Fruit fly (Drosophila melanogaster): Measurements from ENCODE around the gene Cyp28d1.

Gene Cyp28d1

DNA sequence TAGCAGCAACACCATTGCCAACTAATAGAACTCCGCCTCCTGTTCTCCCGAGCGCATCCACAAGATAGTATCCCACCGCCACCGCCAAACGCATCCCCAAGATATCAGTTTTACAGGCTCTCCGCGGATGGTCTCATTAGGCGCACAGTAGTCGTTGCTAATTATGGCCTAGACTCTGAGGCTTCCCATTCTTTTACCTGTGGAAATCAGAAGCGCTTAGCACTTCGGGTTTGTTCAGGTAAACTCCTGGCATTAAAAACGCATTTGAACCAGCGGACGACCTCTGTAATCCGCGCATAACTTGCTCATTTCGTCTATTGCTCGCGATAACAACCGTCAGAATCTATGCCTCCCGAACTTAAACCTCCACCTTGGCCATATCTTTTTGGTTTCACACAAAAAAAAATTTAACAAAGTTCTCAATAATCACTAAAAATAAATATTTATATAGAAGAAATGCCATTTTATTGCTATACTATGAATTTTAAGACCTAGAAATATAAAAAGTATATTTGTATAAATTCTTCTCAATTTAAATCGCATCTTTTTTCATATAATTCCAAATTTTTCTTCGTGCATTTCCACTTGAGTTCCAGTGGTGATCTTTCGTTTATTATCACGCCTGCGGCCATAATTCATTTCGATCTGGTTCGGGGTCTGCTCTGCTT, 27.8 kb downstream of the Cyp28d1 start:
- peak; percentile 16 for TF ChIP-seq nau (GFP tag; optimal IDR thresholded peaks at IDR 0.05)
- TF ChIP-seq eve (GFP tag; optimal IDR thresholded peaks at IDR 0.05): peak in 1 of 2 experiments; percentile 70
- TF ChIP-seq Bdp1 (GFP tag; optimal IDR thresholded peaks at IDR 0.05): no peak
- TF ChIP-seq Asciz (GFP tag; optimal IDR thresholded peaks at IDR 0.05): peak; percentile 30
- no peak for TF ChIP-seq CG2199 (GFP tag; IDR thresholded peaks at IDR 0.05)
- TF ChIP-seq CG10979 (tag; optimal IDR thresholded peaks at IDR 0.05): peak; percentile 93
- 0 out of 2 replicates have a peak, but pooled peaks have one; percentile 19 for TF ChIP-seq CG1024 (GFP tag; IDR thresholded peaks at IDR 0.05)
- TF ChIP-seq Six4 (GFP tag; optimal IDR thresholded peaks at IDR 0.05): peak; percentile 46
- no peak for TF ChIP-seq CG31365 (tag; optimal IDR thresholded peaks at IDR 0.05)
- TF ChIP-seq Bteb2 (GFP tag; optimal IDR thresholded peaks at IDR 0.05): no peak
- TF ChIP-seq her (GFP tag; optimal IDR thresholded peaks at IDR 0.05): no peak
- TF ChIP-seq CG4360 (GFP tag; IDR thresholded peaks at IDR 0.05): no peak
- peak; percentile 90 for TF ChIP-seq zen (tag; optimal IDR thresholded peaks at IDR 0.05)
- TF ChIP-seq vvl (GFP tag; IDR thresholded peaks at IDR 0.05): peak; percentile 81
- TF ChIP-seq ac (GFP tag; optimal IDR thresholded peaks at IDR 0.05): peak; percentile 7
- TF ChIP-seq ap (GFP tag; IDR thresholded peaks at IDR 0.05): 0 out of 2 replicates have a peak, but pooled peaks have one; percentile 37
- TF ChIP-seq CG6254 (GFP tag; optimal IDR thresholded peaks at IDR 0.05): peak; percentile 69
- no peak for TF ChIP-seq CG10274 (GFP tag; optimal IDR thresholded peaks at IDR 0.05)
- TF ChIP-seq CG9876 (GFP tag; optimal IDR thresholded peaks at IDR 0.05): no peak
- no peak for TF ChIP-seq Hey (tag; optimal IDR thresholded peaks at IDR 0.05)
- TF ChIP-seq croc (GFP tag; conservative IDR thresholded peaks at IDR 0.05): peak; percentile 73
- TF ChIP-seq zf30C (GFP tag; optimal IDR thresholded peaks at IDR 0.05): peak; percentile 87
- TF ChIP-seq amos (GFP tag; IDR thresholded peaks at IDR 0.05; ENCODE audit: partially characterized antibody): no peak
- TF ChIP-seq Mad (GFP tag; optimal IDR thresholded peaks at IDR 0.05): no peak
- TF ChIP-seq sna (GFP tag; IDR thresholded peaks at IDR 0.05; ENCODE audit: partially characterized antibody): no peak
- TF ChIP-seq CG15269 (tag; optimal IDR thresholded peaks at IDR 0.05): peak; percentile 50
- TF ChIP-seq Sox102F (GFP tag; optimal IDR thresholded peaks at IDR 0.05): peak; percentile 56
- no peak for TF ChIP-seq scrt (GFP tag; optimal IDR thresholded peaks at IDR 0.05)
- TF ChIP-seq CG32772 (GFP tag; IDR thresholded peaks at IDR 0.05): peak; percentile 70
- TF ChIP-seq CG1529 (GFP tag; optimal IDR thresholded peaks at IDR 0.05): peak; percentile 59
- no peak for TF ChIP-seq caup (GFP tag; optimal IDR thresholded peaks at IDR 0.05; ENCODE audit: severe bottlenecking)
- peak; percentile 19 for TF ChIP-seq CG15011 (GFP tag; optimal IDR thresholded peaks at IDR 0.05)
- TF ChIP-seq Dref (GFP tag; IDR thresholded peaks at IDR 0.05): no peak
- no peak for TF ChIP-seq hth (optimal IDR thresholded peaks at IDR 0.05)
- TF ChIP-seq CG32767 (GFP tag; IDR thresholded peaks at IDR 0.05): peak; percentile 22; the same call in 1 of the 2 replicates
- peak; percentile 42 for TF ChIP-seq Med (GFP tag)
- TF ChIP-seq CG1233 (GFP tag; optimal IDR thresholded peaks at IDR 0.05): peak; percentile 49
- TF ChIP-seq Myb (GFP tag; optimal IDR thresholded peaks at IDR 0.05): no peak
- 0 out of 3 replicates have a peak, but pooled peaks have one; percentile 18 for TF ChIP-seq gce (GFP tag; IDR thresholded peaks at IDR 0.05)
- TF ChIP-seq CG4424 (GFP tag; optimal IDR thresholded peaks at IDR 0.05): peak; percentile 71
- no peak for TF ChIP-seq Meics (GFP tag; optimal IDR thresholded peaks at IDR 0.05)
- TF ChIP-seq lilli (GFP tag; optimal IDR thresholded peaks at IDR 0.05): peak; percentile 38
- TF ChIP-seq zfh1 (GFP tag; IDR thresholded peaks at IDR 0.05): peak; percentile 55; the same call in 2 of the 3 replicates
- peak; percentile 60 for TF ChIP-seq ATbp (GFP tag; optimal IDR thresholded peaks at IDR 0.05)
- TF ChIP-seq Awh (GFP tag; IDR thresholded peaks at IDR 0.05): peak; percentile 42; the same call in 1 of the 2 replicates
- TF ChIP-seq grau (tag; optimal IDR thresholded peaks at IDR 0.05): peak; percentile 70
- TF ChIP-seq CG2712 (tag; optimal IDR thresholded peaks at IDR 0.05): peak; percentile 93
- peak in 1 of 2 experiments; percentile 73 for TF ChIP-seq Hr78 (GFP tag; optimal IDR thresholded peaks at IDR 0.05)
- peak; percentile 28 for TF ChIP-seq Max (GFP tag; optimal IDR thresholded peaks at IDR 0.05)

Measured in whole organism, embryonic.